Fruit fly (Drosophila melanogaster): ENCODE measurements around the gene CG10359.

- TF ChIP-seq CG8319 (GFP tag; optimal IDR thresholded peaks at IDR 0.05) (no peak), fkh (GFP tag; optimal IDR thresholded peaks at IDR 0.05) (no peak), CG6854 (GFP tag; optimal IDR thresholded peaks at IDR 0.05) (no peak)
These were observed 15.6 kb upstream of the CG10359 start for dm6 chr3L:3596346-3596745.
